Worm (Caenorhabditis elegans): ENCODE results near the gene num-1.

num-1 gene

ce11 chrV:20847743-20848229 is 18.2 kb downstream of the num-1 start (continued):
- peak in 1 of 2 experiments; percentile 63 for TF ChIP-seq daf-16 (GFP tag; optimal IDR thresholded peaks at IDR 0.05)
- TF ChIP-seq daf-16 (tag; optimal IDR thresholded peaks at IDR 0.05), result peak; percentile 9
- peak; percentile 70; the same call in 1 of the 2 replicates for TF ChIP-seq arid-1 (GFP tag; conservative IDR thresholded peaks at IDR 0.05)
- TF ChIP-seq dve-1 (tag; optimal IDR thresholded peaks at IDR 0.05; ENCODE audit: insufficient read depth), result peak; percentile 26
- no peak for TF ChIP-seq nhr-76 (tag; optimal IDR thresholded peaks at IDR 0.05)
- TF ChIP-seq lim-7 (GFP tag; IDR thresholded peaks at IDR 0.05), result no peak
- peak; percentile 37 for TF ChIP-seq aha-1 (tag)
- TF ChIP-seq D1046.2 (GFP tag; IDR thresholded peaks at IDR 0.05), result peak; percentile 28; the same call in 1 of the 2 replicates
- peak; percentile 54 for TF ChIP-seq F10B5.3 (tag; optimal IDR thresholded peaks at IDR 0.05)
- TF ChIP-seq ctbp-1 (GFP tag; IDR thresholded peaks at IDR 0.05), result peak; percentile 38
- peak; percentile 42; the same call in 1 of the 2 replicates for TF ChIP-seq pha-4 (GFP tag; IDR thresholded peaks at IDR 0.05)
- TF ChIP-seq pha-4 (tag; optimal IDR thresholded peaks at IDR 0.05), result no peak
- peak; percentile 39 for TF ChIP-seq mep-1 (tag; optimal IDR thresholded peaks at IDR 0.05)
- TF ChIP-seq hmg-1.1 (GFP tag; IDR thresholded peaks at IDR 0.05), result 0 out of 2 replicates have a peak, but pooled peaks have one; percentile 26
- no peak for TF ChIP-seq saeg-2 (GFP tag; IDR thresholded peaks at IDR 0.05)

ce11 chrV:20850580-20850979 is 21.0 kb downstream of the num-1 start, which contains the start of gene clec-264:
Gene clec-264 (minus strand): TSS chrV:20850701.
- TF ChIP-seq rbr-2 (tag; optimal IDR thresholded peaks at IDR 0.05), result no peak
- TF ChIP-seq daf-19 (GFP tag; conservative IDR thresholded peaks at IDR 0.05), result no peak
- no peak for TF ChIP-seq nhr-76 (tag; optimal IDR thresholded peaks at IDR 0.05)
- no peak for TF ChIP-seq aha-1 (tag)
- TF ChIP-seq duxl-1 (tag; optimal IDR thresholded peaks at IDR 0.05; ENCODE audit: poor library complexity), result no peak
- TF ChIP-seq mxl-3 (GFP tag; optimal IDR thresholded peaks at IDR 0.05), result no peak
- no peak for TF ChIP-seq F49E8.2 (tag; optimal IDR thresholded peaks at IDR 0.05; ENCODE audit: borderline replicate concordance)
- no peak for TF ChIP-seq Y48G9A.11 (GFP tag; IDR thresholded peaks at IDR 0.05)
- no peak for TF ChIP-seq hlh-11 (tag; optimal IDR thresholded peaks at IDR 0.05)
- no peak for TF ChIP-seq nhr-48 (tag; optimal IDR thresholded peaks at IDR 0.05)
- no peak for TF ChIP-seq F10B5.3 (tag; optimal IDR thresholded peaks at IDR 0.05)
- no peak for TF ChIP-seq lin-38 (GFP tag; IDR thresholded peaks at IDR 0.05)
- TF ChIP-seq nhr-102 (tag; optimal IDR thresholded peaks at IDR 0.05), result no peak
- TF ChIP-seq mdl-1 (tag; optimal IDR thresholded peaks at IDR 0.05), result no peak
- no peak for TF ChIP-seq arid-1 (GFP tag; conservative IDR thresholded peaks at IDR 0.05)

- TF ChIP-seq unc-39 (tag; optimal IDR thresholded peaks at IDR 0.05) (no peak), mep-1 (tag; optimal IDR thresholded peaks at IDR 0.05) (no peak), F26F4.8 (GFP tag; conservative IDR thresholded peaks at IDR 0.05) (no peak), ces-1 (GFP tag; optimal IDR thresholded peaks at IDR 0.05) (peak; percentile 10), D1046.2 (GFP tag; IDR thresholded peaks at IDR 0.05) (no peak), ZK337.2 (GFP tag; IDR thresholded peaks at IDR 0.05) (no peak), F10B5.3 (tag; optimal IDR thresholded peaks at IDR 0.05) (no peak), mxl-2 (GFP tag; conservative IDR thresholded peaks at IDR 0.05) (no peak), nhr-28 (tag; optimal IDR thresholded peaks at IDR 0.05) (peak; percentile 55), lin-29 (GFP tag; IDR thresholded peaks at IDR 0.05) (no peak), daf-16 (GFP tag; optimal IDR thresholded peaks at IDR 0.05) (no peak), daf-16 (tag; optimal IDR thresholded peaks at IDR 0.05) (peak; percentile 15), aha-1 (tag) (peak; percentile 92), dve-1 (tag; optimal IDR thresholded peaks at IDR 0.05; ENCODE audit: insufficient read depth) (peak; percentile 23), lin-39 (tag; optimal IDR thresholded peaks at IDR 0.05) (no peak), daf-19 (GFP tag; conservative IDR thresholded peaks at IDR 0.05) (no peak), ceh-62 (tag; optimal IDR thresholded peaks at IDR 0.05) (no peak), zip-11 (GFP tag; IDR thresholded peaks at IDR 0.05) (no peak), spr-1 (tag; optimal IDR thresholded peaks at IDR 0.05) (no peak), mes-2 (tag; optimal IDR thresholded peaks at IDR 0.05; ENCODE audit: poor library complexity, severe bottlenecking) (peak; percentile 86), attf-4 (tag; optimal IDR thresholded peaks at IDR 0.05) (no peak), hlh-30 (tag; optimal IDR thresholded peaks at IDR 0.05; ENCODE audit: insufficient read depth) (no peak), rbr-2 (tag; optimal IDR thresholded peaks at IDR 0.05) (peak; percentile 26), nhr-41 (GFP tag; IDR thresholded peaks at IDR 0.05) (no peak), lin-38 (GFP tag; IDR thresholded peaks at IDR 0.05) (no peak), php-3 (GFP tag; IDR thresholded peaks at IDR 0.05) (no peak), ceh-82 (tag; optimal IDR thresholded peaks at IDR 0.05) (no peak), madf-9 (GFP tag; conservative IDR thresholded peaks at IDR 0.05) (no peak), duxl-1 (tag; optimal IDR thresholded peaks at IDR 0.05; ENCODE audit: poor library complexity) (peak; percentile 45), nhr-48 (tag; optimal IDR thresholded peaks at IDR 0.05) (no peak), dmd-6 (GFP tag; IDR thresholded peaks at IDR 0.05) (no peak)
Observed at ce11 chrV:20851847-20852386, 22.3 kb downstream of the num-1 start, which contains the start of gene ndua-1. Gene ndua-1 (minus strand): TSS chrV:20851897.
